Worm (Caenorhabditis elegans): ENCODE measurements around the gene drd-50.
A peak's percentile ranks its signal among the peaks of the same experiment; 100 is the strongest.

The drd-50 gene

ce11 chrIV:4074610-4075009 is 42.9 kb upstream of the drd-50 start, which contains the start of gene W03D2.9:
Gene W03D2.9 (minus strand): TSS chrIV:4074710.
- TF ChIP-seq nhr-11 (tag; optimal IDR thresholded peaks at IDR 0.05) (no peak), hif-1 (tag; optimal IDR thresholded peaks at IDR 0.05) (no peak), tag-97 (GFP tag; IDR thresholded peaks at IDR 0.05) (no peak), zfp-3 (GFP tag; conservative IDR thresholded peaks at IDR 0.05) (no peak), ceh-44 (GFP tag; IDR thresholded peaks at IDR 0.05) (no peak), F37D6.2 (tag; optimal IDR thresholded peaks at IDR 0.05) (no peak), T26A8.4 (GFP tag; IDR thresholded peaks at IDR 0.05) (no peak), cey-2 (tag; optimal IDR thresholded peaks at IDR 0.05; ENCODE audit: borderline replicate concordance, insufficient read depth) (no peak), madf-5 (GFP tag; IDR thresholded peaks at IDR 0.05) (no peak), mxl-3 (GFP tag; optimal IDR thresholded peaks at IDR 0.05) (no peak), nhr-25 (tag; optimal IDR thresholded peaks at IDR 0.05; ENCODE audit: borderline replicate concordance, insufficient read depth) (no peak), dmd-8 (GFP tag; IDR thresholded peaks at IDR 0.05) (no peak), Y75B8A.6 (GFP tag; IDR thresholded peaks at IDR 0.05) (no peak), Y5F2A.4 (GFP tag; optimal IDR thresholded peaks at IDR 0.05) (no peak), snpc-1.2 (GFP tag; IDR thresholded peaks at IDR 0.05) (no peak), ceh-20 (GFP tag; IDR thresholded peaks at IDR 0.05) (no peak)

DNA sequence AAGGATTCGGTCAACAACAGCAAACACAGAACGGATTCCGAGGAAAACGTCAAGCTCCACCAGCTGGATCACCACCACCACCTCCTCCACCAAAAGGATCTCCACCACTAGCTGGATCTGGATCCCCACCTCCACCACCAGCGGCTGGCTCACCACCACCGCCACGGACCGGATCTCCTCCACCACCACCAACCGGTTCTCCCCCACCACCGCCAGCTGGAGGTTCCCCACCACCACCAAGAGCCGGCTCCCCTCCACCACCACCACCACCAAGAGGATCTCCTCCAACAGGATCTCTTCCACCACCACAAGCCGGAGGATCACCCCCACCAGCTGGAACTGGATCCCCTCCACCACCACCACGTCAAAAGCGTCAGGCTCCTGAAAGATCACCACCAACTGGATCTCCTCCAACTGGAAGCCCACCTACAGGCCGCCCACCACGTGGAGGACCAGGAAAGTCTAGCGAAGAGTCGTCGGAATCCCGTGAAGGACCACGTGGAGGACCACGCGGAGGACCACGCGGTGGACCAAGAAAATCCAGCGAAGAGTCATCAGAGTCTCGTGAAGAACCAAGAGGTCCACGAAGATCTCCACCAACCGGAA is 40.7 kb upstream of the drd-50 start:
- TF ChIP-seq F37D6.2 (tag; optimal IDR thresholded peaks at IDR 0.05) (no peak), zip-2 (tag; optimal IDR thresholded peaks at IDR 0.05) (no peak), lim-7 (GFP tag; IDR thresholded peaks at IDR 0.05) (no peak), mes-2 (tag; optimal IDR thresholded peaks at IDR 0.05; ENCODE audit: poor library complexity, severe bottlenecking) (no peak), ceh-32 (tag; optimal IDR thresholded peaks at IDR 0.05; ENCODE audit: poor library complexity) (no peak), jun-1 (tag; optimal IDR thresholded peaks at IDR 0.05) (no peak), hif-1 (tag; optimal IDR thresholded peaks at IDR 0.05) (no peak), ztf-7 (tag; optimal IDR thresholded peaks at IDR 0.05) (no peak), set-16 (GFP tag; IDR thresholded peaks at IDR 0.05) (peak; percentile 97)

DNA sequence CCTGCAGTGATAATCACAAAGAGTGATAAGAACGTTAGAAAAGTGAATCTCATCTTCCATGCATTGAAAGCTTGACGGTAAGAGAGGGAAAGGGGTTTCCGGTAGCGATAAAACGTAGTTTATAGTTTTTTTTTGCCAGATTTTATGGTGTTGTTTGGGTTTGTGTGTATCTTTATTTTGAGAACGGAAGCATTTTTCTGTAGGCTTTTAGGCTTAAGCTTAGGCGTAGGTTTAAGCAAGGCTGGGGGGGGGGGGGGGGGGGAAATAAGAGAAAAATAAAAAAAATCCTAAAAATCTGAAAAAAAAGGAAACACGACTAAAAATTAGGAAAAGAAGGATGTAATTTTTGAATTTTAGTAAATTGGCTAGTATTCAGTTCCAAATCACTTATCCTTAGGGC is 38.6 kb upstream of the drd-50 start, which contains the start of gene C35B1.8:
TSS of gene C35B1.8 (minus strand) at position 101 of the 400 bp plus-strand sequence.
- TF ChIP-seq nhr-25 (tag; optimal IDR thresholded peaks at IDR 0.05; ENCODE audit: borderline replicate concordance, insufficient read depth) (no peak), dve-1 (tag; optimal IDR thresholded peaks at IDR 0.05; ENCODE audit: insufficient read depth) (no peak), nhr-6 (tag; optimal IDR thresholded peaks at IDR 0.05) (no peak), zag-1 (tag; optimal IDR thresholded peaks at IDR 0.05) (no peak), php-3 (GFP tag; IDR thresholded peaks at IDR 0.05) (no peak), ztf-7 (tag; optimal IDR thresholded peaks at IDR 0.05) (no peak), unc-62 (GFP tag; optimal IDR thresholded peaks at IDR 0.05 in 1 of 2) (no peak), unc-62 (tag; optimal IDR thresholded peaks at IDR 0.05) (no peak), pqm-1 (tag; optimal IDR thresholded peaks at IDR 0.05) (no peak)

DNA sequence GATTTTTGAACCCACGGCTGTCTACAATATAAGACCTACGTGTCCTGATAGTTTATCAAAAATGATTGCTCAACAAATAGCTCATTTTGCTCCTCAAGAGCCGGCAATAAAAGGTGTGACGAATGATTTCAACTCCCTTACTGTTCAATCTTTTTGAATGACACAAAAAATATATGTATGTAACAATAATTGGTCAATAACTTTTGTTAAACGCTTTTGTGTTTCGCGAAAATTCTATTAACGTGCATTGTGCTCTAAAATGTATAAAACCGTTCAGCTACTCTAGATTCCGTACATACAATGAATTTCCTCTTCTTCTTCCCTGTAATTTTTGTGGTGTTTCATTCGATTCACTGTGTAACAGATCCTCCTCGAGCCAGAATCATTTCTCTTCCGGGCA is 38.0 kb upstream of the drd-50 start, which contains the start of gene C35B1.4:
TSS of gene C35B1.4 (plus strand) at position 301 of the 400 bp plus-strand sequence.
- TF ChIP-seq Y5F2A.4 (GFP tag; optimal IDR thresholded peaks at IDR 0.05) (no peak), nhr-102 (tag; optimal IDR thresholded peaks at IDR 0.05) (no peak), nhr-48 (tag; optimal IDR thresholded peaks at IDR 0.05) (no peak)

ce11 chrIV:4080846-4081245 is 36.7 kb upstream of the drd-50 start, which contains the start of the genes C35B1.9 and C35B1.3:
Gene C35B1.9 (minus strand): TSS chrIV:4080946.
Gene C35B1.3 (plus strand): TSS chrIV:4081151.
- TF ChIP-seq unc-62 (GFP tag; optimal IDR thresholded peaks at IDR 0.05 in 1 of 2) (peak in 1 of 2 experiments; percentile 11), unc-62 (tag; optimal IDR thresholded peaks at IDR 0.05) (no peak), lin-1 (GFP tag; IDR thresholded peaks at IDR 0.05) (no peak)

Measured in whole organism, L4 larva.